Fruit fly (Drosophila melanogaster) whole organism: ENCODE data around the gene crn.

Source experiments
- CG8478 ChIP-seq: fragments of >200 bp; optimal IDR thresholded peaks from 2 replicates; lab custom pipeline; 2018; ENCODE audit warnings: inconsistent platforms
- Dll ChIP-seq: fragments of >200 bp; optimal IDR thresholded peaks from 2 replicates; lab custom pipeline; 2017
- EcR ChIP-seq, 2 experiments: fragments of >200 bp; optimal IDR thresholded peaks; 2 replicates each; lab custom pipeline; 2017; ENCODE audit warnings: missing biosample characterization in 2 of 2, missing genetic modification characterization in 2 of 2, missing genetic modification reagents in 2 of 2
- psq ChIP-seq: fragments of >200 bp; optimal IDR thresholded peaks from 2 replicates; lab custom pipeline; 2017
- usp ChIP-seq: fragments of >200 bp; optimal IDR thresholded peaks from 2 replicates; lab custom pipeline; 2017; ENCODE audit warnings: missing biosample characterization, missing genetic modification characterization, mixed read lengths

DNA sequence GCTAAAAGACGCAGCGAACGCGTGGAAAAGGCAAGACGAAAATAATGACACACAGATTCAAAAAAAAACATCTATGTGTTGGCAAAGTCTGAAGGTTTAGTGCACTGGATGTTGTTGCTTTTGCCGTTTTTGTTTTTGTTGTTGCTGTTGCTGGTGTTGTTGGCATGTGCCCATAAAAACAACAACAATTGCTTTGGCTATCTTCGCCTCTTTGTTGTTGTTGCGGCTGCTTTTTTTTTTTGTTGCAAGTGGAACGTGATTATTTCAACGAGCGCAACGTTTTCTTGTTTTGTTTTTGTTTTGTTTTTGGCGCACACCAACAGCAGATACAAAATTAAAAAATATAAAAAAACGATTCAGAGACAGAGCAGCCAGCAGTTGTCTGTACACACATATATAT lies 39.4 kb upstream of the crn start:
- TF ChIP-seq Dll (no peak), EcR (GFP tag; optimal IDR thresholded peaks at IDR 0.05; lab: Kevin White, UChicago) (peak in 1 of 2 experiments; percentile 24), psq (lab: Kevin White, UChicago) (no peak), usp (GFP tag; lab: Kevin White, UChicago) (no peak), CG8478 (no peak)
